Fruit fly (Drosophila melanogaster) whole organism, embryonic: ENCODE results near the gene Adck5.
"Not testable (repeated sequence)": the region's sequence is repeated elsewhere in the genome, so short reads cannot be mapped to it uniquely, and the experiment has no call there.

Source experiments
- Abd-B ChIP-seq: fragments of 200-800 bp; sonication (Bioruptor generic); optimal IDR thresholded peaks from 2 replicates; lab custom pipeline; 2018; ENCODE audit warnings: missing biosample characterization, mild to moderate bottlenecking, missing genetic modification characterization, moderate library complexity
- Awh ChIP-seq: fragments of 200-800 bp; sonication (Bioruptor generic); IDR thresholded peaks from 2 replicates; pipeline ENCODE4, ENCODE4 v1.3.6; 2022; ENCODE audit warnings: missing biosample characterization, missing genetic modification characterization
- CG14710 ChIP-seq: fragments of 200-800 bp; sonication (Bioruptor generic); optimal IDR thresholded peaks from 3 replicates; lab custom pipeline; 2019; ENCODE audit warnings: missing biosample characterization, mild to moderate bottlenecking, missing genetic modification characterization, moderate library complexity
- CG15011 ChIP-seq: fragments of 200-800 bp; sonication (Bioruptor generic); optimal IDR thresholded peaks from 3 replicates; lab custom pipeline; 2018; ENCODE audit warnings: missing biosample characterization, mild to moderate bottlenecking, missing genetic modification characterization
- CG2129 ChIP-seq: fragments of 200-800 bp; sonication (Bioruptor generic); IDR thresholded peaks from 2 replicates; pipeline ENCODE4 v1.3.6; 2022; ENCODE audit warnings: missing biosample characterization, missing genetic modification characterization; ENCODE audit not compliant: partially characterized antibody
- Chrac-16 ChIP-seq: fragments of 200-800 bp; sonication (Bioruptor generic); optimal IDR thresholded peaks from 3 replicates; lab custom pipeline; 2016; ENCODE audit warnings: missing biosample characterization, missing genetic modification characterization
- Jarid2 ChIP-seq: fragments of 200-800 bp; sonication (Bioruptor generic); optimal IDR thresholded peaks from 3 replicates; lab custom pipeline; 2017; ENCODE audit warnings: mild to moderate bottlenecking, missing biosample characterization, missing genetic modification reagents, missing genetic modification characterization
- pzg ChIP-seq: fragments of 200-800 bp; sonication (Bioruptor generic); optimal IDR thresholded peaks from 3 replicates; lab custom pipeline; 2018; ENCODE audit warnings: missing biosample characterization, mild to moderate bottlenecking, missing genetic modification characterization, moderate library complexity
- sens ChIP-seq: fragments of 200-800 bp; sonication (Bioruptor generic); peaks from one replicate; lab custom pipeline; 2016; ENCODE audit warnings: missing biosample characterization, missing genetic modification characterization

- not testable (repeated sequence) for TF ChIP-seq sens; Chrac-16 (GFP tag; lab: Kevin White, UChicago); CG14710 (tag; lab: Kevin White, UChicago); Awh (GFP tag; lab: Robert Waterston, UW); Jarid2 (GFP tag; lab: Kevin White, UChicago); CG2129 (GFP tag; lab: Robert Waterston, UW); CG15011 (GFP tag; lab: Kevin White, UChicago); Abd-B (GFP tag; lab: Kevin White, UChicago); pzg
Observed at dm6 chr3L:11132055-11132454, 37.6 kb upstream of the Adck5 start, which contains the start of gene CG32074.
